Fruit fly (Drosophila melanogaster) whole organism, prepupa: ENCODE measurements around the gene Trim9.

Experiments used
- Blimp-1 ChIP-seq: fragments of 200-800 bp; sonication (Bioruptor generic); optimal IDR thresholded peaks from 3 replicates; lab custom pipeline; 2017; ENCODE audit warnings: missing biosample characterization, missing genetic modification characterization, mild to moderate bottlenecking, moderate library complexity, missing genetic modification reagents
- CG10669 ChIP-seq: fragments of 200-800 bp; sonication (Bioruptor generic); optimal IDR thresholded peaks from 3 replicates; lab custom pipeline; 2018; ENCODE audit warnings: missing biosample characterization, mild to moderate bottlenecking, missing genetic modification characterization, moderate library complexity
- CG11762 ChIP-seq: fragments of 200-800 bp; sonication (Bioruptor generic); optimal IDR thresholded peaks from 3 replicates; lab custom pipeline; 2016; ENCODE audit warnings: missing biosample characterization, missing genetic modification characterization; ENCODE audit not compliant: insufficient read depth
- CG11902 ChIP-seq: fragments of 200-800 bp; sonication (Bioruptor generic); optimal IDR thresholded peaks from 3 replicates; lab custom pipeline; 2016; ENCODE audit warnings: missing biosample characterization, missing genetic modification characterization
- CG15336 ChIP-seq: fragments of 200-800 bp; sonication (Bioruptor generic); IDR thresholded peaks from 2 replicates; pipeline ENCODE4 v1.3.6; 2022; ENCODE audit warnings: missing biosample characterization, missing genetic modification characterization
- CG16779 ChIP-seq: fragments of 200-800 bp; sonication (Bioruptor generic); optimal IDR thresholded peaks from 3 replicates; lab custom pipeline; 2017; ENCODE audit warnings: missing biosample characterization, mild to moderate bottlenecking, missing genetic modification characterization
- CG31627 ChIP-seq: fragments of 200-800 bp; sonication (Bioruptor generic); optimal IDR thresholded peaks from 3 replicates; lab custom pipeline; 2016; ENCODE audit warnings: missing biosample characterization, missing genetic modification characterization
- CG32006 ChIP-seq: fragments of 200-800 bp; sonication (Bioruptor generic); optimal IDR thresholded peaks from 3 replicates; lab custom pipeline; 2017; ENCODE audit warnings: missing biosample characterization, mild to moderate bottlenecking, missing genetic modification characterization
- CG4318 ChIP-seq: fragments of 200-800 bp; sonication (Bioruptor generic); optimal IDR thresholded peaks from 3 replicates; lab custom pipeline; 2017; ENCODE audit warnings: missing biosample characterization, mild to moderate bottlenecking, missing genetic modification characterization
- CG6163 ChIP-seq: fragments of 200-800 bp; sonication (Bioruptor generic); IDR thresholded peaks from 3 replicates; pipeline ENCODE4 v1.3.6; 2022; ENCODE audit warnings: missing biosample characterization, missing genetic modification characterization
- CG6276 ChIP-seq: fragments of 200-800 bp; sonication (Bioruptor generic); optimal IDR thresholded peaks from 2 replicates; lab custom pipeline; 2017; ENCODE audit warnings: missing biosample characterization, mild to moderate bottlenecking, missing genetic modification characterization
- CG6808 ChIP-seq: fragments of 200-800 bp; sonication (Bioruptor generic); optimal IDR thresholded peaks from 3 replicates; lab custom pipeline; 2017; ENCODE audit warnings: missing biosample characterization, missing genetic modification characterization, mild to moderate bottlenecking, moderate library complexity, missing genetic modification reagents
- CG6854 ChIP-seq: fragments of 200-800 bp; sonication (Bioruptor generic); optimal IDR thresholded peaks from 2 replicates; lab custom pipeline; 2017; ENCODE audit warnings: missing biosample characterization, mild to moderate bottlenecking, missing genetic modification characterization
- CG8119 ChIP-seq: fragments of 200-800 bp; sonication (Bioruptor generic); IDR thresholded peaks from 3 replicates; pipeline ENCODE4 v1.3.6; 2022; ENCODE audit warnings: missing biosample characterization, missing genetic modification characterization
- CG8319 ChIP-seq: fragments of 200-800 bp; sonication (Bioruptor generic); optimal IDR thresholded peaks from 3 replicates; lab custom pipeline; 2016; ENCODE audit warnings: missing biosample characterization, missing genetic modification characterization
- Eip78C ChIP-seq: fragments of 200-800 bp; sonication (Bioruptor generic); peaks from one replicate; lab custom pipeline; 2016; ENCODE audit warnings: missing biosample characterization, missing genetic modification characterization
- Eip93F ChIP-seq: fragments of 200-800 bp; sonication (Bioruptor generic); optimal IDR thresholded peaks from 2 replicates; lab custom pipeline; 2016; ENCODE audit warnings: missing biosample characterization, mild to moderate bottlenecking, missing genetic modification characterization
- Ets96B ChIP-seq: fragments of 200-800 bp; optimal IDR thresholded peaks from 2 replicates; lab custom pipeline; 2019; ENCODE audit warnings: missing biosample characterization, mild to moderate bottlenecking, missing genetic modification characterization, moderate library complexity
- Hr38 ChIP-seq: sonication (Bioruptor generic); optimal IDR thresholded peaks from 2 replicates; lab custom pipeline; 2016; ENCODE audit warnings: missing biosample characterization, missing genetic modification characterization
- Hr39 ChIP-seq: fragments of 200-800 bp; sonication (Bioruptor generic); optimal IDR thresholded peaks from 2 replicates; lab custom pipeline; 2016; ENCODE audit warnings: missing biosample characterization, missing genetic modification characterization
- Hr4 ChIP-seq: fragments of 200-800 bp; sonication (Bioruptor generic); optimal IDR thresholded peaks from 3 replicates; lab custom pipeline; 2016; ENCODE audit warnings: missing biosample characterization, missing genetic modification characterization
- Met ChIP-seq: fragments of 200-800 bp; sonication (Bioruptor generic); optimal IDR thresholded peaks from 3 replicates; lab custom pipeline; 2016; ENCODE audit warnings: missing biosample characterization, missing genetic modification characterization
- OdsH ChIP-seq: fragments of 200-800 bp; sonication (Bioruptor generic); optimal IDR thresholded peaks from 3 replicates; lab custom pipeline; 2016; ENCODE audit warnings: missing biosample characterization, missing genetic modification characterization
- Smox ChIP-seq: fragments of 200-800 bp; sonication (Bioruptor generic); optimal IDR thresholded peaks from 3 replicates; lab custom pipeline; 2016; ENCODE audit warnings: missing biosample characterization, missing genetic modification characterization
- Sox102F ChIP-seq: fragments of 200-800 bp; sonication (Bioruptor generic); optimal IDR thresholded peaks from 2 replicates; lab custom pipeline; 2016; ENCODE audit warnings: missing biosample characterization, mild to moderate bottlenecking, missing genetic modification characterization
- Sox15 ChIP-seq: fragments of 200-800 bp; sonication (Bioruptor generic); optimal IDR thresholded peaks from 3 replicates; lab custom pipeline; 2016; ENCODE audit warnings: missing biosample characterization, missing genetic modification characterization
- cyc ChIP-seq: fragments of 200-800 bp; sonication (Bioruptor generic); optimal IDR thresholded peaks from 3 replicates; lab custom pipeline; 2016; ENCODE audit warnings: missing biosample characterization, missing genetic modification characterization
- dac ChIP-seq: fragments of 200-800 bp; sonication (Bioruptor generic); optimal IDR thresholded peaks from 2 replicates; lab custom pipeline; 2017; ENCODE audit warnings: missing biosample characterization, mild to moderate bottlenecking, missing genetic modification characterization
- dsx ChIP-seq: fragments of 200-800 bp; optimal IDR thresholded peaks from 3 replicates; lab custom pipeline; 2019; ENCODE audit warnings: missing biosample characterization, mild to moderate bottlenecking, missing genetic modification characterization, moderate library complexity; ENCODE audit not compliant: poor library complexity, severe bottlenecking
- eg ChIP-seq: fragments of 200-800 bp; sonication (Bioruptor generic); IDR thresholded peaks from 3 replicates; pipeline ENCODE4 v1.3.6; 2022; ENCODE audit warnings: missing biosample characterization, missing genetic modification characterization
- fd59A ChIP-seq: fragments of 200-800 bp; sonication (Bioruptor generic); optimal IDR thresholded peaks from 2 replicates; lab custom pipeline; 2017; ENCODE audit warnings: missing biosample characterization, mild to moderate bottlenecking, missing genetic modification characterization, missing genetic modification reagents
- fd85E ChIP-seq: fragments of 200-800 bp; sonication (Bioruptor generic); optimal IDR thresholded peaks from 3 replicates; lab custom pipeline; 2016; ENCODE audit warnings: missing biosample characterization, missing genetic modification characterization
- fkh ChIP-seq: fragments of 200-800 bp; sonication (Bioruptor generic); optimal IDR thresholded peaks from 3 replicates; lab custom pipeline; 2017; ENCODE audit warnings: missing biosample characterization, mild to moderate bottlenecking, missing genetic modification characterization, moderate library complexity
- lz ChIP-seq: fragments of 200-800 bp; sonication (Bioruptor generic); optimal IDR thresholded peaks from 3 replicates; lab custom pipeline; 2016; ENCODE audit warnings: missing biosample characterization, missing genetic modification characterization
- pdm3 ChIP-seq: fragments of 200-800 bp; sonication (Bioruptor generic); optimal IDR thresholded peaks from 3 replicates; lab custom pipeline; 2016; ENCODE audit warnings: missing biosample characterization, missing genetic modification characterization
- salr ChIP-seq, 2 experiments: fragments of 200-800 bp; sonication (Bioruptor generic); optimal IDR thresholded peaks; 3 replicates each; lab custom pipeline; 2016 to 2018; ENCODE audit warnings: missing biosample characterization in 2 of 2, missing genetic modification characterization in 2 of 2, mild to moderate bottlenecking in 1 of 2
- spab ChIP-seq: fragments of 200-800 bp; sonication (Bioruptor generic); optimal IDR thresholded peaks from 2 replicates; lab custom pipeline; 2017; ENCODE audit warnings: missing biosample characterization, mild to moderate bottlenecking, missing genetic modification characterization, missing genetic modification reagents
- ss ChIP-seq, 2 experiments: fragments of 200-800 bp; sonication (Bioruptor generic); optimal IDR thresholded peaks; 2 replicates in 1 of 2; 3 replicates in 1 of 2; lab custom pipeline; 2017 to 2018; ENCODE audit warnings: mild to moderate bottlenecking in 2 of 2, missing biosample characterization in 2 of 2, missing genetic modification characterization in 2 of 2, moderate library complexity in 1 of 2
- svp ChIP-seq: fragments of 200-800 bp; sonication (Bioruptor generic); peaks from one replicate; lab custom pipeline; 2016; ENCODE audit warnings: missing biosample characterization, missing genetic modification characterization
- topi ChIP-seq: fragments of 200-800 bp; sonication (Bioruptor generic); optimal IDR thresholded peaks from 3 replicates; lab custom pipeline; 2016; ENCODE audit warnings: missing biosample characterization, missing genetic modification characterization
- vri ChIP-seq: fragments of 200-800 bp; sonication (Bioruptor generic); optimal IDR thresholded peaks from 3 replicates; lab custom pipeline; 2016; ENCODE audit warnings: missing biosample characterization, mild to moderate bottlenecking, missing genetic modification characterization

Trim9 gene

DNA sequence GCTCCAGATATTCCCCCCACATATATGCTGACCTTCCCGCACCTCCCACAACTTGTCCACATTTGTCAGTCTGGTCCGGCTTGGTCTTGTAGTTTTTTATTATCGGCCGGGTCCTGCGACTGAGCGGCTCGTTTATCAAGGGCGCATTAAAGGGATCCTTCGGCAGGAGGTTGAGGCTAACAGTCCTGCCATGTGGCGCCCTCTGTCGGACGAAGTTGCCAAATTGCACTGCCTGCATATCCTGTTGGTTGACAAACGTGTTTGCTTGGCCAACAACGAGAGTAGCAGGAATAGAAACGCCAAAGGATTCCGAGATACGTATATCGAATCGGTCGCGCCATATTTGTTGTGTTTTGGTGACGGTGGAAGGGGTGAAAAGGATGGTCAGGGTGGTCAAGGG, 58.9 kb downstream of the Trim9 start:
- no peak for TF ChIP-seq CG16779 (tag; lab: Kevin White, UChicago)
- TF ChIP-seq svp (GFP tag; lab: Kevin White, UChicago), result no peak
- TF ChIP-seq pdm3 (GFP tag; lab: Kevin White, UChicago), result no peak
- TF ChIP-seq OdsH (GFP tag; lab: Kevin White, UChicago), result no peak
- TF ChIP-seq CG8119 (GFP tag; lab: Robert Waterston, UW), result no peak
- no peak for TF ChIP-seq cyc (GFP tag; lab: Kevin White, UChicago)
- no peak for TF ChIP-seq CG11902
- no peak for TF ChIP-seq dsx (GFP tag; lab: Kevin White, UChicago)
- TF ChIP-seq fd85E, result no peak
- TF ChIP-seq vri (GFP tag; lab: Kevin White, UChicago), result no peak
- TF ChIP-seq eg, result no peak

DNA sequence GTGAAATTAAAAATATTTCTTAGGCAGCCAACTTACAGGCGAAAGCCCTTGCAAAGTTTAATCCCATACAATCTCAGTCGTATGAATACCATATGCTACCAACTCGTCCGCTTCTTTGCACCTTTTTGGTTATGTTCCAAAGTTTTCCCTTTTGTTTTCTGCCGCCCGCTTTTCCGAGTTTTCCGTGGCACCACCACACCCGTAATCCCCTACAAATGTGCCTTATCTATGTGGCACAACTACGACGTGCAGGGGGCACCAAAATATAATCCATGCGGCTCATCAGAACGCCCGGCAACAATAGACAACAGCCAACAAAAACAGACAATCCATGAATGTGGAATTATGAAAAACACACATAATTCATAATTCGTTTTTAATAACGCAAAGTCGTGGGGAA, 63.0 kb downstream of the Trim9 start:
- no peak for TF ChIP-seq fd85E
- no peak for TF ChIP-seq Sox15
- TF ChIP-seq CG6163 (GFP tag; lab: Robert Waterston, UW), result no peak
- no peak for TF ChIP-seq CG31627 (GFP tag; lab: Kevin White, UChicago)
- TF ChIP-seq Smox (GFP tag; lab: Kevin White, UChicago), result no peak
- TF ChIP-seq lz, result no peak
- TF ChIP-seq Eip78C (GFP tag; lab: Kevin White, UChicago), result no peak
- TF ChIP-seq eg, result no peak
- no peak for TF ChIP-seq Hr38 (GFP tag; lab: Kevin White, UChicago)
- no peak for TF ChIP-seq CG4318

DNA sequence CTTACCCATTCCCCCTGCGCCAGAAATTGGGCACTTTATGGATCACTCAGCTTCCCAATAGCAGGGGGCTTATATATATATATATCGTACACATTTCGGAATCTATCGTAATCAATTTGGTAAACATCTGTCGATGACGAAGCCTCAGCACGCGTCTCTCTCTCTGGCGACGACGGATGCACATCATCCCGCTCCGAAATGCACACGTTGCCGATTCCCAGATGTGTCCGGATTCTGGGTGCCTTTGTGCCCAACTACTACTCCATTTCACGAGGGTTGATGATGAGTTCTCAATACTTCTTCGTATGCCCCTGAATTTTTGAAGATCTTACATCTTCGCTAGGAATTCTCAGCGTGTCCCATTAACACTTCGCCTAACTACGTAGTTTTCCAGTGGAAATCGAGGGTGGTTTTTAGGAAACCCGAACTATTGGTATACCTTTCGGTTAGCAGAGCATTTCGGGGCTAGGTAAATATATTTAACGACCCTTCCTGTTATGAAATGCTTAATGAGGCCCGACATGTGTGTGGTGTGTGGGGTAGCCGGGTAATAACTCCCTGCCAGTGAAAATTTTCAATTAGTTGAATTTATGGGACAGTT, 64.1 kb downstream of the Trim9 start:
- no peak for TF ChIP-seq pdm3 (GFP tag; lab: Kevin White, UChicago)

DNA sequence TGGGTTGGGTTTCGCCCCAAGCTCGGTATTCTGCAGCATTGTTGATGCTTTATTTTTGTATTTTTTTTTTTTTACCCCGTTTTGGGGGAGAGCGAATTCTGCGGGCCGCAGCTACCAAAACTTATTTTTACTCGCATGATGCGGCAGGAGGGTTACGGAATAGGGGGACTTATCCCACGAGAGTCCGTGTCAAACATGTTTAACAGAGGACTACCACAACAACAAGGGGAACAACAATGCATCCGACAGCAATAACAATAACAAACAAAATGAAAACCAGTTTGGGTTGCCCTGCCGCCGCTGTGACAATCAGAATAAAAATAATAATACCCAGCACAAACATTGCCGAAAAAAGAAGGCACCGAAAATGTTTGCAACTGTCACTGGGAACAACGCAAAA, 68.4 kb downstream of the Trim9 start:
- TF ChIP-seq ss (GFP tag; optimal IDR thresholded peaks at IDR 0.05; lab: Kevin White, UChicago) (peak in 1 of 2 experiments; percentile 2), Ets96B (no peak), Eip78C (GFP tag; lab: Kevin White, UChicago) (peak; percentile 17), CG6854 (GFP tag; lab: Kevin White, UChicago) (peak; percentile 19), Sox102F (GFP tag; lab: Kevin White, UChicago) (peak; percentile 37), CG6808 (GFP tag; lab: Kevin White, UChicago) (peak; percentile 16), CG8319 (GFP tag; lab: Kevin White, UChicago) (no peak), vri (GFP tag; lab: Kevin White, UChicago) (no peak), svp (GFP tag; lab: Kevin White, UChicago) (peak; percentile 58), Blimp-1 (GFP tag; lab: Kevin White, UChicago) (peak; percentile 19)

DNA sequence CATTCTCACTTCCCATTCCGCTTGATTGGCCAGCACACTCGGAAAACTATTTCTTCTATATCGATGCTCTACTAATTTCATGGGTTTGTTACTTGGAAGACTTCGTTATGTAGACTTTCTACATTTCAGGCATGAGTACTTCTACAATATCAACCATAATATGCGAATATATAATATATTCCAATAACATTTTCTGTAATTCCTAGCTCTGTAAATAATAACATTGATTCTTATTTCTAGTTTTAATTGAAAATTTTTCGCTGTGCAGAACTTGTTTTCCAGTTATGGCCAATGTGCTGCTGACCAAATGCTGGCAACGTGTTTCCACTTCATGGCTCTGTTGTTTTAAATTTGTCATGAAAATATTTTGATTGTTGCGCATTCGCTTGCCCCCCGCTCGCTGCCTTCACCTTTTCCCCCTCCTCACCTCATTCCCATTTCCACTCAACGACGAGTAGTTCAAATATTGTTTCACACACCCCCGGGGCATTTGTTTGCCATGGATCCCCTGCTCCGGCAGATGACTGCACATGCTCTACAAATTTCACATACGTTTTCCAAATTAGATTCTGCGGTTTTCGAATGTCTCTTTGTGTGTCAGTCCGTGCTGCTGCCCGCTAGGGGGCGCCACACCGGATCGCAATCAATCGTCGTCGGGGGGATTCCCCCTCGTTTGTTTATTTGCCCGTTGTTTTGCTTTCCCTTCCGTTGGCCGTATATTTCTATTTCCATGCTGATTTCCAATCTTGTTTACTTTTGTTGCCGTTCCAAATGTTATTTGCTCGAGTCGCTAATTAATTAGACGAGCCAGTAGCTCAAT, 70.2 kb downstream of the Trim9 start:
- TF ChIP-seq fd59A (GFP tag; lab: Kevin White, UChicago), result no peak
- TF ChIP-seq Ets96B, result peak; percentile 16
- TF ChIP-seq CG6163 (GFP tag; lab: Robert Waterston, UW), result no peak
- TF ChIP-seq salr (GFP tag; optimal IDR thresholded peaks at IDR 0.05; lab: Kevin White, UChicago), result peak in 1 of 2 experiments; percentile 17
- TF ChIP-seq dsx (GFP tag; lab: Kevin White, UChicago), result peak; percentile 3
- TF ChIP-seq CG15336 (GFP tag; lab: Robert Waterston, UW), result peak; percentile 38
- TF ChIP-seq Smox (GFP tag; lab: Kevin White, UChicago), result no peak
- peak; percentile 45 for TF ChIP-seq CG32006 (GFP tag; lab: Kevin White, UChicago)
- TF ChIP-seq CG6276 (GFP tag; lab: Kevin White, UChicago), result peak; percentile 23
- TF ChIP-seq CG10669 (GFP tag; lab: Kevin White, UChicago), result peak; percentile 15
- TF ChIP-seq topi, result no peak
- no peak for TF ChIP-seq CG11762 (GFP tag; lab: Kevin White, UChicago)
- TF ChIP-seq spab, result no peak
- TF ChIP-seq Eip93F (GFP tag; lab: Kevin White, UChicago), result no peak
- TF ChIP-seq dac, result no peak
- TF ChIP-seq CG8119 (GFP tag; lab: Robert Waterston, UW), result no peak
- TF ChIP-seq Hr4 (GFP tag; lab: Kevin White, UChicago), result no peak
- peak; percentile 48 for TF ChIP-seq fkh
- TF ChIP-seq OdsH (GFP tag; lab: Kevin White, UChicago), result peak; percentile 28
- TF ChIP-seq Hr39 (GFP tag; lab: Kevin White, UChicago), result no peak
- no peak for TF ChIP-seq Met (GFP tag; lab: Kevin White, UChicago)
